Worm (Caenorhabditis elegans) whole organism, midembryonic: ENCODE measurements around the gene ftr-1.

Source experiments
- T22C8.4 ChIP-seq: fragments of 200-800 bp; sonication (Bioruptor generic); IDR thresholded peaks from 2 replicates; pipeline ENCODE4 v1.3.6; 2022; ENCODE audit warnings: missing genetic modification characterization, missing compliant biosample characterization
- cog-1 ChIP-seq: sonication (generic microtip); optimal IDR thresholded peaks from 2 replicates; lab custom pipeline; 2016; ENCODE audit warnings: missing genetic modification characterization, missing compliant biosample characterization
- flt-1 ChIP-seq: fragments of 200-800 bp; sonication (Bioruptor generic); IDR thresholded peaks from 2 replicates; pipeline ENCODE4 v1.3.6; 2022; ENCODE audit warnings: missing genetic modification characterization, missing compliant biosample characterization
- klf-2 ChIP-seq: fragments of 200-800 bp; sonication (Bioruptor generic); conservative IDR thresholded peaks from 2 replicates; pipeline ENCODE4 v1.3.6; 2022; ENCODE audit warnings: missing genetic modification reagents, missing genetic modification characterization, missing compliant biosample characterization
- med-1 ChIP-seq: sonication (generic microtip); optimal IDR thresholded peaks from 2 replicates; lab custom pipeline; 2017; ENCODE audit warnings: missing genetic modification characterization, mild to moderate bottlenecking, missing compliant biosample characterization, antibody characterized with exemption, missing genetic modification reagents; ENCODE audit not compliant: insufficient read depth
- ref-1 ChIP-seq: fragments of 200-800 bp; sonication (Bioruptor generic); conservative IDR thresholded peaks from 2 replicates; pipeline ENCODE4 v1.3.6; 2022; ENCODE audit warnings: missing genetic modification reagents, missing genetic modification characterization, missing compliant biosample characterization
- tab-1 ChIP-seq: fragments of 200-800 bp; sonication (Bioruptor generic); IDR thresholded peaks from 2 replicates; pipeline ENCODE4 v1.3.6; 2022; ENCODE audit warnings: missing genetic modification characterization, missing compliant biosample characterization
- ztf-23 ChIP-seq: fragments of 200-800 bp; sonication (Bioruptor generic); IDR thresholded peaks from 2 replicates; pipeline ENCODE4 v1.3.6; 2022; ENCODE audit warnings: missing genetic modification reagents, missing genetic modification characterization, missing compliant biosample characterization
- ztf-29 ChIP-seq: fragments of 200-800 bp; sonication (Bioruptor generic); IDR thresholded peaks from 2 replicates; pipeline ENCODE4 v1.3.6; 2022; ENCODE audit warnings: missing genetic modification reagents, missing genetic modification characterization, missing compliant biosample characterization

The ftr-1 gene

DNA sequence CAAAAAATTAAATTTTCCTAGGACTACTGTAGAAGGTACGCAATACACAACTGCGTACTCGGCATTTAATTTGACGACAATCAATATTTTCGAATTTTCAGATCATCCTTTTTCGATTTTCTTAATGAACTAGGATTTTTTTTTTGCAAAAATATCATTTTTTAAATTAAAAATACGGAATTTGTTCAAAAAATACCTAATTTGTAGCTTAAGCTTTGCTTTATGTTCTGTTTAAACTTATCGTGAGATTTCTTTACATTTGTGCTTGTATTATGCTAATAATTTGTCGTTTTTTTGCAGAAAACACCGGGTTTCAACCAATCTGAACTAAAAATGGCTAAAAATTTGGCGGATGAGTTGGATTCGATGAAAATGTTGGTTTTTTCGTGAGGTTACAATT lies at the start of gene ftr-1:
ftr-1 (plus strand) TSS at position 301 of the 400 bp plus-strand sequence.
- TF ChIP-seq med-1 (GFP tag; lab: Kevin White, UChicago) (no peak), ref-1 (GFP tag; lab: Robert Waterston, UW) (no peak), cog-1 (tag; lab: Kevin White, UChicago) (no peak), ztf-23 (GFP tag; lab: Robert Waterston, UW) (no peak)

DNA sequence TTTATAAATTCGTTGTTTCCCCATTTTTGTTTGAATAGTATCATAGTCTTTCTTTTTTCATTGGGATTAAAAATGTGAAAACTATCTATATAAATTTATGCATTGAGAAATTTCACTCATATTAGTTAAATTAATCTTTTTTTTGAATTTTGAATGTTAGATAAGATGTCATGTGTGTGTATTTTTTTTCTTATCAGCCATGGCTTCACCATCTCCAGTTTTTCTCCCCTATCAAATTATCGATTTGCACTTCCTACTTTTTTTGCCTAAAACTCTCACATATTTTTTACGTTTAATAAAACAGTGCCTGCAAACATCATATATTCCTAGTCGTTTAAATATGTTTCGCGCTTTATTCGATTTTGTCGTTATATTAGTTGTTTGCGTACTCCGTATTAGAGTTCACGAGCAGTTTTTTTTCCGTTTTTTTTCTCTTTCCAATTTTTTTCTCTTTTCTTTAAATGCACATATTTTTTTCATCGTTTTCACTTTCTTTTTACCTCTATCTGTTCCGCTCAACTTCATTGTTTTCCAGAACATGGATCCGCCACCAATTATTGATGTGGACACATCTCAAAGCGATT lies 49.0 kb upstream of the ftr-1 start, which contains the start of gene Y113G7A.13:
Y113G7A.13 (plus strand) TSS at position 534 of the 584 bp plus-strand sequence.
- no peak for TF ChIP-seq tab-1 (GFP tag; lab: Robert Waterston, UW)
- TF ChIP-seq ztf-23 (GFP tag; lab: Robert Waterston, UW), result no peak
- no peak for TF ChIP-seq flt-1 (GFP tag; lab: Robert Waterston, UW)
- no peak for TF ChIP-seq med-1 (GFP tag; lab: Kevin White, UChicago)
- TF ChIP-seq klf-2, result no peak
- no peak for TF ChIP-seq ref-1 (GFP tag; lab: Robert Waterston, UW)
- TF ChIP-seq cog-1 (tag; lab: Kevin White, UChicago), result no peak
- TF ChIP-seq ztf-29 (GFP tag; lab: Robert Waterston, UW), result no peak
- TF ChIP-seq T22C8.4 (GFP tag; lab: Robert Waterston, UW), result no peak

DNA sequence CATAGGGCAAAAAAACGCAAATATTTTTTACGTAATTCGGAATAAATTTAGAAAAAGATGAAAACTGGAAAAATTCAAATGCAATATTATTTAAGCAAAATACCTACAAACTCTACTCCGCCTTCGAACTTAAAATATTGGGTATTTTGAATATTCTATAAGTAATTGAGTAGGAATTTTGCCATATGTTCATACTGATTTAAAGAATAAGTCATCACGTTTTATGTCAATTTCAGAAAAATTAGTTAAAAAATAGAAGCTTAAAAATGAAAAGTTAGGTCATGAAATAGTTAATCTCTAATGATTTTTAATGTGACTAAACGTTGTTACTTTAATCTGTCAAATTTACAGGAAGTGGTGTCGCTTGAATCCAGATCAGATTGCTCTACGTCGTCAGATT lies 45.3 kb upstream of the ftr-1 start, which contains the start of gene F19B2.7:
F19B2.7 (plus strand) TSS at position 301 of the 400 bp plus-strand sequence.
- TF ChIP-seq ztf-23 (GFP tag; lab: Robert Waterston, UW), result no peak
- no peak for TF ChIP-seq T22C8.4 (GFP tag; lab: Robert Waterston, UW)
- no peak for TF ChIP-seq flt-1 (GFP tag; lab: Robert Waterston, UW)
- no peak for TF ChIP-seq med-1 (GFP tag; lab: Kevin White, UChicago)
- no peak for TF ChIP-seq ref-1 (GFP tag; lab: Robert Waterston, UW)
- TF ChIP-seq tab-1 (GFP tag; lab: Robert Waterston, UW), result no peak
- TF ChIP-seq ztf-29 (GFP tag; lab: Robert Waterston, UW), result no peak
- no peak for TF ChIP-seq cog-1 (tag; lab: Kevin White, UChicago)
- TF ChIP-seq klf-2, result no peak

DNA sequence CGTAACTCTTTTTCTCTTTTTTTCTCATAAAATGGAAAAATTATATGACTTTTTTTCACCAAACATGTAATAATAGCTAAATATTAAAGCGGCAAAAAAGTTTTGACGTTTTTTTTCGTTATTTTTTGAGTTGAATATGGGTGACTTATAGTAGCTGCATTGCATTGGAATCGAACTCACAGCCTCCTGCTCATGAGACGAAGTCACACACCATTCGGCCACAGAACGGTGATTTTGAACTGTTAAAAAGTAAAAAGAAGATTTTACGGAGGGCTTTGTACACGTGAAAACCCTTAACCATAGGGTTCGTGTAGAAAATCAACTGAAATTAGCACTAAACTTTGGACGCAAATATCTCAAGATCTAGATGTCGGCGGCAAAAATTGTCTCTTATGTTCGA lies 44.9 kb upstream of the ftr-1 start:
- TF ChIP-seq T22C8.4 (GFP tag; lab: Robert Waterston, UW), result no peak
- TF ChIP-seq klf-2, result no peak
- TF ChIP-seq ztf-23 (GFP tag; lab: Robert Waterston, UW), result no peak
- TF ChIP-seq med-1 (GFP tag; lab: Kevin White, UChicago), result no peak
- TF ChIP-seq ref-1 (GFP tag; lab: Robert Waterston, UW), result no peak
- TF ChIP-seq ztf-29 (GFP tag; lab: Robert Waterston, UW), result no peak
- TF ChIP-seq flt-1 (GFP tag; lab: Robert Waterston, UW), result no peak
- no peak for TF ChIP-seq cog-1 (tag; lab: Kevin White, UChicago)

DNA sequence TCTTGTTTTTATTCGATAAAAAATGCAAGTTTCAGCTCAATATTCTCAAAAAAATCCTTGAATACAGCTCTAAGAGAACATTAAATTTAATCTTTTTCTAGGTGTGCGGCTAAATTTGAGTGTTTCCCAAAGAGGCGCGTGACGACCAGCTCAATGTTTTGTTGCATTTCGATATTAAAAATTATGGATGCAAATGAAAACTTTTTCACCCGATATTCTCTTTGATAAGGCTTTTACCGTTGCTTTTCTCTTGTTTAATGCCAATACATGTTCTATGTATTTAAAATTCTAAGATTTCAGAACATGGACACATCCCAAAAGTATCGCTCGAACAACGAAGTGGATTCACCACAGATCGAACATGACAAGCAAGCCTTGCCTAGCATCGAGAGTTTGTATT lies 38.5 kb upstream of the ftr-1 start, which contains the start of gene F19B2.6:
F19B2.6 (plus strand) TSS at position 301 of the 400 bp plus-strand sequence.
- TF ChIP-seq tab-1 (GFP tag; lab: Robert Waterston, UW) (no peak), med-1 (GFP tag; lab: Kevin White, UChicago) (no peak), flt-1 (GFP tag; lab: Robert Waterston, UW) (no peak), ztf-23 (GFP tag; lab: Robert Waterston, UW) (no peak), ztf-29 (GFP tag; lab: Robert Waterston, UW) (no peak), klf-2 (no peak), cog-1 (tag; lab: Kevin White, UChicago) (no peak), T22C8.4 (GFP tag; lab: Robert Waterston, UW) (no peak), ref-1 (GFP tag; lab: Robert Waterston, UW) (no peak)

DNA sequence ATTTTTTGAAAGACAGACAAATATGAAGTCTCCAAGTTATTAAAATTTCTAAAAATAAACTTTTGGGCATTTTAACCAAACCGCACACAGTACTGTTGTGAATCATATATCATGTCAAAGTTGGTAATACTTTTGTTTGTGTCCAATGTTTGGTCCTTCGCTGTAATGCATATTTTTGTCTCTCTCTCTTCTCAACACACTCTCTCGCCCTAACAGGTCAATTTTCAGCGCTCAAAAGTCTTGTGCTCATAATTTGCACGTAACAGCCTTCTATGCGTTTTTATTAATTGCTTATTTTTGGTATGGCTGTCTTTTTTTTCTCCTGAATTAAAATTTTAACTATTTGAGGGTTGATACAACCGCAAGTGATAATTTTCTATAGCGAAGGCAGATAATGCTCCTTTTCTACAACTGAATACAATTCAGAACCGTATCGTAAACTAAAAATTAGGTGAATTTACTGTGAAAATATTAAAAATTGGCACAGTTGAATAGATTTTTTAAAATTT lies 34.9 kb upstream of the ftr-1 start:
- TF ChIP-seq ztf-23 (GFP tag; lab: Robert Waterston, UW), result no peak
- no peak for TF ChIP-seq klf-2
- no peak for TF ChIP-seq T22C8.4 (GFP tag; lab: Robert Waterston, UW)
- no peak for TF ChIP-seq flt-1 (GFP tag; lab: Robert Waterston, UW)
- TF ChIP-seq ref-1 (GFP tag; lab: Robert Waterston, UW), result no peak
- TF ChIP-seq tab-1 (GFP tag; lab: Robert Waterston, UW), result no peak
- TF ChIP-seq ztf-29 (GFP tag; lab: Robert Waterston, UW), result no peak
- no peak for TF ChIP-seq med-1 (GFP tag; lab: Kevin White, UChicago)
- TF ChIP-seq cog-1 (tag; lab: Kevin White, UChicago), result no peak

DNA sequence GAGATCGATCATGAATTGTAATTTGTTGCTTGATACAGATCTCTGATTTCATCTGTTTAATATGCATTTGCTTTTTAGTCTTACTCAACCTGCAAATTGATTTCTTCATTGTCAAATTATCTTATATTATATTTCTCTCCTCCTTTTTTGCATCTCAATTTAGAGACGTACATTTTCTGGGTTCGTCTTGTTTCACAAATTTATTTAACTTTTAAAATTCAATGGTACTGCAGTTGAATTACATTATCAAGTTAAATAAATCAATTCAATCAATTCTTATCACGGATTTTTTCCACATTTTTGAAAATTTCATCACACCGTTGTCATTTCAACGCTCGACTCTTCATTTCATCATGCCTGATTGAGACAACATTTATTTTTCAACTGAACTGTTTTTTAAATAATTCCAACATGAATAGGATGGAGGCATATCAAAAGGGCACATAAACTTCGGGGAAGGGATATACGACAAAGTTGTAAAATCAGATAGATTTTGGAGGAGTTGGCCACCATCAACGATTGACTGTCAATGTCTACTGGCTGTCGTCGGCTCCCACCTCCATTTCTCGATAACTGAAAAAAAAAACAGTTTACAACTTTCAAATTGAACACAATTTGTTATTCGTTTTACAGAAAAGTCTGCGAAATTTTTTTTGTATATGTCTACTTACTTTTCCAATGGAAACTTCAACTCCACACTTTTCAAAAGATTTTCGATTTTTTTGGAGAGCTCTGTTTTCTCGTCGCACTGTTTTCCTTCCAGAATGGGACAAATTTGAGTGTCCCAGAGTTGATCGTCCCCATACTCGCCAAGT lies 34.3 kb upstream of the ftr-1 start:
- no peak for TF ChIP-seq T22C8.4 (GFP tag; lab: Robert Waterston, UW)
- no peak for TF ChIP-seq flt-1 (GFP tag; lab: Robert Waterston, UW)
- TF ChIP-seq klf-2, result no peak
- TF ChIP-seq ztf-29 (GFP tag; lab: Robert Waterston, UW), result no peak
- TF ChIP-seq ztf-23 (GFP tag; lab: Robert Waterston, UW), result no peak
- no peak for TF ChIP-seq med-1 (GFP tag; lab: Kevin White, UChicago)
- TF ChIP-seq tab-1 (GFP tag; lab: Robert Waterston, UW), result no peak
- no peak for TF ChIP-seq cog-1 (tag; lab: Kevin White, UChicago)
- TF ChIP-seq ref-1 (GFP tag; lab: Robert Waterston, UW), result no peak

DNA sequence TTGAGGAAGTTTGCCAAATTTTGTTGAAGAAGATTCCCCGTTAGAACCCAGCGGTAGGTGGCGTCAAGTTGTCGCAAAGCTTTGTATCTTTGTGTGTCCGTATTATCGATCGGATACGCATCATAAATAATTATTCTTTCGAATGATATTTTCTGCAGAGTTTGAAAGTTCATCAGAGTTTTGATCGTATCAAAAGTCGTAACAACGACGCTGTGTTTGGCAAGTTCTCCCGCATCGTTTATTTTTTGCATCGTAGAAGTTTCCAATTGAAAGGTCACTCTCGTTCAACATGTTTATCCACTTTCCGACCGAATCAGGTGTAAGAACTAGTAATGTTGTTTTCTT lies 33.7 kb upstream of the ftr-1 start:
- TF ChIP-seq T22C8.4 (GFP tag; lab: Robert Waterston, UW) (no peak), ztf-29 (GFP tag; lab: Robert Waterston, UW) (no peak), med-1 (GFP tag; lab: Kevin White, UChicago) (no peak), klf-2 (no peak), tab-1 (GFP tag; lab: Robert Waterston, UW) (no peak), ztf-23 (GFP tag; lab: Robert Waterston, UW) (no peak), ref-1 (GFP tag; lab: Robert Waterston, UW) (no peak), flt-1 (GFP tag; lab: Robert Waterston, UW) (no peak), cog-1 (tag; lab: Kevin White, UChicago) (no peak)
